Fruit fly (Drosophila melanogaster) whole organism, embryonic: Measurements from ENCODE around the gene Mrp5.

ENCODE experiments used
- Atf-2 ChIP-seq: fragments of 200-800 bp; sonication (Bioruptor generic); optimal IDR thresholded peaks from 2 replicates; lab custom pipeline; 2016; ENCODE audit warnings: missing biosample characterization, missing genetic modification characterization
- Atf6 ChIP-seq: fragments of 200-800 bp; sonication (Bioruptor generic); IDR thresholded peaks from 2 replicates; pipeline ENCODE4 v1.3.6; 2022; ENCODE audit warnings: missing biosample characterization, missing genetic modification characterization
- CG15601 ChIP-seq: fragments of 200-800 bp; sonication (Bioruptor generic); optimal IDR thresholded peaks from 3 replicates; lab custom pipeline; 2019; ENCODE audit warnings: missing biosample characterization, mild to moderate bottlenecking, missing genetic modification characterization, moderate library complexity
- CG15696 ChIP-seq: fragments of 200-800 bp; sonication (Bioruptor generic); optimal IDR thresholded peaks from 2 replicates; lab custom pipeline; 2019; ENCODE audit warnings: missing biosample characterization, mild to moderate bottlenecking, missing genetic modification characterization, moderate library complexity
- CG2678 ChIP-seq: fragments of 200-800 bp; sonication (Bioruptor generic); optimal IDR thresholded peaks from 3 replicates; lab custom pipeline; 2019; ENCODE audit warnings: missing biosample characterization, mild to moderate bottlenecking, missing genetic modification characterization, moderate library complexity
- CG3407 ChIP-seq: fragments of 200-800 bp; sonication (Bioruptor generic); optimal IDR thresholded peaks from 2 replicates; lab custom pipeline; 2018; ENCODE audit warnings: missing biosample characterization, mild to moderate bottlenecking, missing genetic modification characterization
- CG3726 ChIP-seq: fragments of 200-800 bp; sonication (Bioruptor generic); IDR thresholded peaks from 3 replicates; pipeline ENCODE4, ENCODE4 v1.3.6; 2022; ENCODE audit warnings: missing biosample characterization, missing genetic modification characterization
- CG6654 ChIP-seq: fragments of 200-800 bp; sonication (Bioruptor generic); optimal IDR thresholded peaks from 2 replicates; lab custom pipeline; 2017; ENCODE audit warnings: missing biosample characterization, mild to moderate bottlenecking, missing genetic modification characterization
- CG6791 ChIP-seq: fragments of 200-800 bp; sonication (Bioruptor generic); IDR thresholded peaks from 3 replicates; pipeline ENCODE4 v1.3.6; 2022; ENCODE audit warnings: missing biosample characterization, missing genetic modification characterization; ENCODE audit not compliant: partially characterized antibody
- CG6854 ChIP-seq: fragments of 200-800 bp; sonication (Bioruptor generic); optimal IDR thresholded peaks from 3 replicates; lab custom pipeline; 2017; ENCODE audit warnings: missing biosample characterization, mild to moderate bottlenecking, missing genetic modification characterization
- CG7357 ChIP-seq: fragments of 200-800 bp; sonication (Bioruptor generic); IDR thresholded peaks from 3 replicates; pipeline ENCODE4 v1.3.6; 2022; ENCODE audit warnings: missing biosample characterization, missing genetic modification characterization
- CG8478 ChIP-seq: fragments of >200 bp; optimal IDR thresholded peaks from 2 replicates; lab custom pipeline; 2018
- CG9797 ChIP-seq: fragments of 200-800 bp; sonication (Bioruptor generic); optimal IDR thresholded peaks from 3 replicates; lab custom pipeline; 2018; ENCODE audit warnings: missing biosample characterization, mild to moderate bottlenecking, missing genetic modification characterization
- CG9876 ChIP-seq: fragments of 200-800 bp; sonication (Bioruptor generic); optimal IDR thresholded peaks from 2 replicates; lab custom pipeline; 2016; ENCODE audit warnings: missing biosample characterization, missing genetic modification characterization
- CHES-1-like ChIP-seq: fragments of 200-800 bp; sonication (Bioruptor generic); optimal IDR thresholded peaks from 2 replicates; lab custom pipeline; 2016; ENCODE audit warnings: missing biosample characterization, missing genetic modification characterization
- Chrac-16 ChIP-seq: fragments of 200-800 bp; sonication (Bioruptor generic); optimal IDR thresholded peaks from 3 replicates; lab custom pipeline; 2016; ENCODE audit warnings: missing biosample characterization, missing genetic modification characterization
- D19B ChIP-seq: fragments of 200-800 bp; sonication (Bioruptor generic); optimal IDR thresholded peaks from 2 replicates; lab custom pipeline; 2017; ENCODE audit warnings: missing biosample characterization, mild to moderate bottlenecking, missing genetic modification characterization
- Dll ChIP-seq: fragments of 200-800 bp; sonication (Bioruptor generic); IDR thresholded peaks from 4 replicates; pipeline ENCODE4 v1.3.6; 2022; ENCODE audit warnings: missing biosample characterization, missing genetic modification characterization; ENCODE audit not compliant: partially characterized antibody
- Dref ChIP-seq: fragments of 200-800 bp; sonication (Bioruptor generic); IDR thresholded peaks from 2 replicates; pipeline ENCODE4 v1.3.6; 2022; ENCODE audit warnings: missing biosample characterization, missing genetic modification characterization
- Fer3 ChIP-seq: fragments of 200-800 bp; sonication (Bioruptor generic); optimal IDR thresholded peaks from 2 replicates; lab custom pipeline; 2018; ENCODE audit warnings: missing biosample characterization, mild to moderate bottlenecking, missing genetic modification characterization, moderate library complexity
- HLH4C ChIP-seq: fragments of 200-800 bp; sonication (Bioruptor generic); IDR thresholded peaks from 3 replicates; pipeline ENCODE4 v1.3.6; 2022; ENCODE audit warnings: missing biosample characterization, missing genetic modification characterization; ENCODE audit not compliant: partially characterized antibody
- Hr3 ChIP-seq: fragments of 200-800 bp; sonication (Bioruptor generic); optimal IDR thresholded peaks from 3 replicates; lab custom pipeline; 2016; ENCODE audit warnings: missing biosample characterization, missing genetic modification characterization
- Kr ChIP-seq: fragments of 200-800 bp; sonication (Bioruptor generic); optimal IDR thresholded peaks from 2 replicates; lab custom pipeline; 2017; ENCODE audit warnings: missing biosample characterization, mild to moderate bottlenecking, missing genetic modification characterization
- Med ChIP-seq: fragments of 200-800 bp; sonication (Bioruptor generic); peaks from one replicate; lab custom pipeline; 2016; ENCODE audit warnings: missing biosample characterization, missing genetic modification characterization, mild to moderate bottlenecking, inconsistent platforms, moderate library complexity
- Nf-YC ChIP-seq: fragments of 200-800 bp; optimal IDR thresholded peaks from 3 replicates; lab custom pipeline; 2019; ENCODE audit warnings: missing biosample characterization, mild to moderate bottlenecking, missing genetic modification characterization, moderate library complexity
- Oli ChIP-seq: fragments of 200-800 bp; sonication (Bioruptor generic); optimal IDR thresholded peaks from 2 replicates; lab custom pipeline; 2018; ENCODE audit warnings: missing biosample characterization, mild to moderate bottlenecking, missing genetic modification characterization, moderate library complexity
- Ptx1 ChIP-seq: fragments of 200-800 bp; sonication (Bioruptor generic); IDR thresholded peaks from 2 replicates; pipeline ENCODE4 v1.3.6; 2022; ENCODE audit warnings: missing biosample characterization, missing genetic modification characterization
- Ravus ChIP-seq: fragments of 200-800 bp; sonication (Bioruptor generic); IDR thresholded peaks from 2 replicates; pipeline ENCODE4 v1.3.6; 2022; ENCODE audit warnings: missing biosample characterization, missing genetic modification characterization
- Rfx ChIP-seq: fragments of 200-800 bp; sonication (Bioruptor generic); IDR thresholded peaks from 2 replicates; pipeline ENCODE4 v1.3.6; 2022; ENCODE audit warnings: missing biosample characterization, missing genetic modification characterization
- Rx ChIP-seq: fragments of 200-800 bp; sonication (Bioruptor generic); IDR thresholded peaks from 2 replicates; pipeline ENCODE4 v1.3.6; 2022; ENCODE audit warnings: missing biosample characterization, missing genetic modification characterization
- Usf ChIP-seq: fragments of 200-800 bp; sonication (Bioruptor generic); optimal IDR thresholded peaks from 2 replicates; lab custom pipeline; 2017; ENCODE audit warnings: missing genotype, missing biosample characterization, missing genetic modification characterization
- ato ChIP-seq: fragments of 200-800 bp; sonication (Bioruptor generic); IDR thresholded peaks from 2 replicates; pipeline ENCODE4 v1.3.6; 2022; ENCODE audit warnings: missing biosample characterization, missing genetic modification characterization; ENCODE audit not compliant: partially characterized antibody
- az2 ChIP-seq: fragments of 200-800 bp; sonication (Bioruptor generic); optimal IDR thresholded peaks from 3 replicates; lab custom pipeline; 2016; ENCODE audit warnings: missing biosample characterization, missing genetic modification characterization
- bcd ChIP-seq: fragments of 200-800 bp; sonication (Bioruptor generic); optimal IDR thresholded peaks from 2 replicates; lab custom pipeline; 2017; ENCODE audit warnings: missing biosample characterization, mild to moderate bottlenecking, missing genetic modification characterization
- cad ChIP-seq: fragments of >200 bp; optimal IDR thresholded peaks from 2 replicates; lab custom pipeline; 2017; ENCODE audit warnings: missing biosample characterization, missing genetic modification characterization
- chif ChIP-seq, 2 experiments: fragments of 200-800 bp; sonication (Bioruptor generic); optimal IDR thresholded peaks; 3 replicates each; lab custom pipeline; 2016; ENCODE audit warnings: missing biosample characterization in 2 of 2, missing genetic modification characterization in 2 of 2
- ci ChIP-seq: fragments of 200-800 bp; sonication (Bioruptor generic); IDR thresholded peaks from 3 replicates; pipeline ENCODE4 v1.3.6; 2022; ENCODE audit warnings: missing biosample characterization, missing genetic modification characterization
- dmrt11E ChIP-seq: fragments of 200-800 bp; sonication (Bioruptor generic); optimal IDR thresholded peaks from 3 replicates; lab custom pipeline; 2018; ENCODE audit warnings: missing biosample characterization, mild to moderate bottlenecking, missing genetic modification characterization, moderate library complexity
- grn ChIP-seq: fragments of 200-800 bp; sonication (Bioruptor generic); optimal IDR thresholded peaks from 3 replicates; lab custom pipeline; 2017; ENCODE audit warnings: missing biosample characterization, missing genetic modification characterization
- kay ChIP-seq: fragments of 200-800 bp; sonication (Bioruptor generic); optimal IDR thresholded peaks from 2 replicates; lab custom pipeline; 2016; ENCODE audit warnings: missing biosample characterization, missing genetic modification characterization
- ken ChIP-seq: fragments of 200-800 bp; sonication (Bioruptor generic); IDR thresholded peaks from 3 replicates; pipeline ENCODE4 v1.3.6; 2022; ENCODE audit warnings: missing biosample characterization, missing genetic modification characterization
- onecut ChIP-seq: fragments of 200-800 bp; sonication (Bioruptor generic); IDR thresholded peaks from 2 replicates; pipeline ENCODE4 v1.3.6; 2022; ENCODE audit warnings: missing biosample characterization, missing genetic modification characterization
- otp ChIP-seq: fragments of 200-800 bp; sonication (Bioruptor generic); IDR thresholded peaks from 3 replicates; pipeline ENCODE4, ENCODE4 v1.3.6; 2022; ENCODE audit warnings: missing biosample characterization, missing genetic modification characterization
- pita ChIP-seq: fragments of 200-800 bp; sonication (Bioruptor generic); optimal IDR thresholded peaks from 2 replicates; lab custom pipeline; 2017; ENCODE audit warnings: missing biosample characterization, mild to moderate bottlenecking, missing genetic modification characterization
- pum ChIP-seq: fragments of 200-800 bp; sonication (Bioruptor generic); optimal IDR thresholded peaks from 2 replicates; lab custom pipeline; 2016; ENCODE audit warnings: missing biosample characterization, missing genetic modification characterization
- ranshi ChIP-seq: fragments of 200-800 bp; sonication (Bioruptor generic); IDR thresholded peaks from 2 replicates; pipeline ENCODE4 v1.3.6; 2022; ENCODE audit warnings: missing biosample characterization, missing genetic modification characterization
- rib ChIP-seq: fragments of 200-800 bp; sonication (Bioruptor generic); IDR thresholded peaks from 2 replicates; pipeline ENCODE4 v1.3.6; 2022; ENCODE audit warnings: missing biosample characterization, missing genetic modification characterization
- tin ChIP-seq: fragments of 200-800 bp; sonication (Bioruptor generic); optimal IDR thresholded peaks from 3 replicates; lab custom pipeline; 2016; ENCODE audit warnings: missing biosample characterization, missing genetic modification characterization
- tll ChIP-seq, 2 experiments: fragments of 200-800 bp in 1 of 2; fragments of >200 bp in 1 of 2; sonication (Bioruptor generic) in 1 of 2; optimal IDR thresholded peaks; 2 replicates each; lab custom pipeline; 2017 to 2019; ENCODE audit warnings: missing biosample characterization in 2 of 2, missing genetic modification characterization in 2 of 2, mild to moderate bottlenecking in 1 of 2, moderate library complexity in 1 of 2
- usp ChIP-seq: fragments of >200 bp; optimal IDR thresholded peaks from 2 replicates; lab custom pipeline; 2017; ENCODE audit warnings: missing biosample characterization, missing genetic modification characterization

The Mrp5 gene

DNA sequence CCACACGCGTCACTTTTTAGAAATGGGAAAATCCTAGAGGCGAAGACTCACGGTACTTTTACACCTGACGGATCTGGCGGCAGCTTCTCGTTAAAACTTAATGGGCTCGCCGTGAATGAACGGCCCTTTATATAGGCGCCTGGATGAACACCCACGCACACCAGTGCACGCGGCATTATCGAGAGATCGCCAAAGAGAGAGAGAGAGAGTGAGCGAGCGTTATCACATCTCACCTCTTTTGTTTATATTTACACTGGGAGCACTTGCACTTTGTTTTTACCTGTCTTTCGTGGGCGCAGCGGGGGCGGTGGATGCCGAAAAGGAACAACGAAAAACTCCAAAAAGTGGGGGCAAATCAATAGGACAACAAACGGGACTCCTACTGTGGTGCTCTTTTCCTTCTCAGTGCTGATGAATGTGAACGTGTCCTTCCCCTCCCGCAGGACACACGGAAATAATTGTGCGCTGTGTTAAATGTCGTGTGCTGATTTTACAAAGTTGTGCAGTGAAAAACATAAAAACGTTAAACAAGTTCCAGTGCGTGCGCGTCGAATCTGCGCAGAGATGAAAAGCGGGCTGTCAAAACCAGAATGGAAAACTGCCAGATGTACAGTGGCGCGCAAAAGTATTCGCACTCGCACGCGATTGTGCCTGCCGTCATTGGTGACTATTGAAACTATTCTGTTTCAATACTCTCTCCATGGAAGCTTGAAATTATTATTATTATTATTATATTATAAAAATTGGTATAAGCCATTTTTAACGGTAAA, at the start of gene Mrp5 (continued):
- TF ChIP-seq ken (GFP tag; lab: Robert Waterston, UW) (peak; percentile 48; the same call in 1 of the 3 replicates), tll (GFP tag; optimal IDR thresholded peaks at IDR 0.05; lab: Kevin White, UChicago) (no peak), pum (GFP tag; lab: Kevin White, UChicago) (no peak), usp (GFP tag; lab: Kevin White, UChicago) (no peak), Hr3 (GFP tag; lab: Kevin White, UChicago) (peak; percentile 17), onecut (GFP tag; lab: Robert Waterston, UW) (peak; percentile 75), grn (GFP tag; lab: Kevin White, UChicago) (peak; percentile 71), tin (peak; percentile 32), bcd (GFP tag; lab: Kevin White, UChicago) (peak; percentile 15), kay (GFP tag; lab: Kevin White, UChicago) (no peak), Rfx (peak; percentile 77), ranshi (GFP tag; lab: Robert Waterston, UW) (peak; percentile 48; the same call in 1 of the 2 replicates), CG9876 (GFP tag; lab: Kevin White, UChicago) (no peak), CG7357 (GFP tag; lab: Robert Waterston, UW) (no peak), Ravus (no peak), cad (GFP tag; lab: Kevin White, UChicago) (no peak), Oli (tag; lab: Kevin White, UChicago) (peak; percentile 11), CG15601 (tag; lab: Kevin White, UChicago) (no peak), Rx (peak; percentile 53), CG6654 (GFP tag; lab: Kevin White, UChicago) (no peak), Atf-2 (no peak), Ptx1 (GFP tag; lab: Robert Waterston, UW) (peak; percentile 52), CG3407 (no peak), HLH4C (0 out of 3 replicates have a peak, but pooled peaks have one; percentile 46), dmrt11E (tag; lab: Kevin White, UChicago) (no peak), CG6791 (GFP tag; lab: Robert Waterston, UW) (no peak), Usf (GFP tag; lab: Kevin White, UChicago) (no peak), rib (GFP tag; lab: Robert Waterston, UW) (no peak), Nf-YC (tag; lab: Kevin White, UChicago) (no peak), CG15696 (tag; lab: Kevin White, UChicago) (no peak), ci (peak; percentile 76), Dref (no peak), Med (GFP tag; lab: Kevin White, UChicago) (peak; percentile 32), Fer3 (tag; lab: Kevin White, UChicago) (peak; percentile 15), Kr (GFP tag; lab: Kevin White, UChicago) (peak; percentile 68), D19B (GFP tag; lab: Kevin White, UChicago) (no peak), CHES-1-like (no peak), ato (no peak), Atf6 (GFP tag; lab: Robert Waterston, UW) (peak; percentile 15; the same call in 1 of the 2 replicates), CG2678 (peak; percentile 40), CG9797 (GFP tag; lab: Kevin White, UChicago) (no peak), az2 (GFP tag; lab: Kevin White, UChicago) (peak; percentile 40), CG3726 (GFP tag; lab: Robert Waterston, UW) (no peak), Dll (GFP tag; lab: Robert Waterston, UW) (0 out of 4 replicates have a peak, but pooled peaks have one; percentile 18), CG6854 (GFP tag; lab: Kevin White, UChicago) (peak; percentile 12), otp (GFP tag; lab: Robert Waterston, UW) (no peak), Chrac-16 (no peak), chif (GFP tag; optimal IDR thresholded peaks at IDR 0.05; lab: Kevin White, UChicago) (no peak), pita (no peak), CG8478 (lab: Kevin White, UChicago) (no peak)
